Worm (Caenorhabditis elegans): ENCODE results near the gene plc-1.

plc-1 gene

ce11 chrX:10877138-10877743 is 38.8 kb upstream of the plc-1 start, which contains the start of gene pgp-6:
pgp-6 (minus strand) TSS chrX:10877425.
- no peak for TF ChIP-seq bed-3 (GFP tag; optimal IDR thresholded peaks at IDR 0.05)
- peak; percentile 94 for TF ChIP-seq zip-8 (tag; optimal IDR thresholded peaks at IDR 0.05)
- no peak for TF ChIP-seq ceh-39 (tag; optimal IDR thresholded peaks at IDR 0.05)

- no peak for TF ChIP-seq M03D4.4 (tag; optimal IDR thresholded peaks at IDR 0.05)
- no peak for TF ChIP-seq ham-2 (GFP tag; optimal IDR thresholded peaks at IDR 0.05)
- no peak for TF ChIP-seq lin-32 (GFP tag; optimal IDR thresholded peaks at IDR 0.05)
- no peak for TF ChIP-seq hlh-1 (tag; optimal IDR thresholded peaks at IDR 0.05)
- TF ChIP-seq elt-1 (tag; optimal IDR thresholded peaks at IDR 0.05; ENCODE audit: borderline replicate concordance, insufficient read depth) = no peak
- no peak for TF ChIP-seq ceh-39 (tag; optimal IDR thresholded peaks at IDR 0.05)
- no peak for TF ChIP-seq nhr-28 (tag; optimal IDR thresholded peaks at IDR 0.05)
- no peak for TF ChIP-seq bed-3 (GFP tag; optimal IDR thresholded peaks at IDR 0.05)
- TF ChIP-seq lsy-2 (tag; optimal IDR thresholded peaks at IDR 0.05) = no peak
- TF ChIP-seq mep-1 (tag; optimal IDR thresholded peaks at IDR 0.05) = no peak
- TF ChIP-seq ceh-83 (GFP tag; optimal IDR thresholded peaks at IDR 0.05) = no peak
These were observed 31.7 kb upstream of the plc-1 start, which contains the start of gene pgp-7 for ce11 chrX:10870137-10870536. pgp-7 (minus strand) TSS chrX:10870237.

ce11 chrX:10864322-10864721 is 25.9 kb upstream of the plc-1 start, which contains the start of gene pgp-8:
pgp-8 (minus strand) TSS chrX:10864422.
- TF ChIP-seq mep-1 (tag; optimal IDR thresholded peaks at IDR 0.05) = no peak
- TF ChIP-seq ceh-43 (GFP tag; optimal IDR thresholded peaks at IDR 0.05) = no peak
- TF ChIP-seq lin-32 (GFP tag; optimal IDR thresholded peaks at IDR 0.05) = no peak
- TF ChIP-seq blmp-1 (tag; optimal IDR thresholded peaks at IDR 0.05) = no peak
- TF ChIP-seq elt-1 (tag; optimal IDR thresholded peaks at IDR 0.05; ENCODE audit: borderline replicate concordance, insufficient read depth) = no peak
- no peak for TF ChIP-seq snpc-4 (tag; optimal IDR thresholded peaks at IDR 0.05)

- TF ChIP-seq lsy-2 (tag; optimal IDR thresholded peaks at IDR 0.05) = no peak
These were observed 24.1 kb upstream of the plc-1 start for ce11 chrX:10862582-10862981.

ce11 chrX:10861673-10862072 is 23.2 kb upstream of the plc-1 start:
- TF ChIP-seq drap-1 (GFP tag; optimal IDR thresholded peaks at IDR 0.05) = no peak
- no peak for TF ChIP-seq ceh-83 (GFP tag; optimal IDR thresholded peaks at IDR 0.05)
- no peak for TF ChIP-seq elt-3 (tag; optimal IDR thresholded peaks at IDR 0.05)
- no peak for TF ChIP-seq sptf-1 (tag; optimal IDR thresholded peaks at IDR 0.05)
- TF ChIP-seq cnd-1 (tag; optimal IDR thresholded peaks at IDR 0.05) = no peak

ce11 chrX:10859622-10860021 is 21.2 kb upstream of the plc-1 start:
- TF ChIP-seq nhr-28 (tag; optimal IDR thresholded peaks at IDR 0.05) = no peak
- TF ChIP-seq ceh-43 (GFP tag; optimal IDR thresholded peaks at IDR 0.05) = no peak
- TF ChIP-seq unc-120 (tag; optimal IDR thresholded peaks at IDR 0.05; ENCODE audit: poor library complexity, severe bottlenecking) = no peak
- TF ChIP-seq pha-4 (tag; optimal IDR thresholded peaks at IDR 0.05) = no peak
- TF ChIP-seq nhr-237 (tag; optimal IDR thresholded peaks at IDR 0.05) = no peak
- no peak for TF ChIP-seq mep-1 (tag; optimal IDR thresholded peaks at IDR 0.05)
- no peak for TF ChIP-seq mls-2 (tag; optimal IDR thresholded peaks at IDR 0.05)
- no peak for TF ChIP-seq nhr-76 (tag; optimal IDR thresholded peaks at IDR 0.05)
- TF ChIP-seq nhr-12 (tag; optimal IDR thresholded peaks at IDR 0.05) = no peak
- no peak for TF ChIP-seq ceh-83 (GFP tag; optimal IDR thresholded peaks at IDR 0.05)
- TF ChIP-seq zip-8 (tag; optimal IDR thresholded peaks at IDR 0.05) = no peak
- TF ChIP-seq drap-1 (GFP tag; optimal IDR thresholded peaks at IDR 0.05) = no peak
- no peak for TF ChIP-seq hlh-1 (tag; optimal IDR thresholded peaks at IDR 0.05)
- no peak for TF ChIP-seq cnd-1 (tag; optimal IDR thresholded peaks at IDR 0.05)
- TF ChIP-seq elt-1 (tag; optimal IDR thresholded peaks at IDR 0.05; ENCODE audit: borderline replicate concordance, insufficient read depth) = no peak
- no peak for TF ChIP-seq nhr-2 (tag; optimal IDR thresholded peaks at IDR 0.05)
- TF ChIP-seq tbx-8 (GFP tag; optimal IDR thresholded peaks at IDR 0.05) = no peak

- TF ChIP-seq lin-13 (tag; optimal IDR thresholded peaks at IDR 0.05) (no peak), unc-39 (tag; optimal IDR thresholded peaks at IDR 0.05) (no peak), nhr-28 (tag; optimal IDR thresholded peaks at IDR 0.05) (no peak), ztf-11 (tag; optimal IDR thresholded peaks at IDR 0.05) (no peak), sptf-1 (tag; optimal IDR thresholded peaks at IDR 0.05) (no peak), hlh-1 (tag; optimal IDR thresholded peaks at IDR 0.05) (no peak), lsy-2 (tag; optimal IDR thresholded peaks at IDR 0.05) (no peak), nhr-12 (tag; optimal IDR thresholded peaks at IDR 0.05) (no peak), ceh-83 (GFP tag; optimal IDR thresholded peaks at IDR 0.05) (no peak), ces-1 (GFP tag; optimal IDR thresholded peaks at IDR 0.05) (no peak), mab-5 (tag; optimal IDR thresholded peaks at IDR 0.05) (no peak), lin-32 (GFP tag; optimal IDR thresholded peaks at IDR 0.05) (no peak), elt-1 (tag; optimal IDR thresholded peaks at IDR 0.05; ENCODE audit: borderline replicate concordance, insufficient read depth) (no peak), sem-2 (GFP tag; optimal IDR thresholded peaks at IDR 0.05) (no peak), unc-62 (GFP tag; optimal IDR thresholded peaks at IDR 0.05) (no peak), mep-1 (tag; optimal IDR thresholded peaks at IDR 0.05) (no peak), nhr-76 (tag; optimal IDR thresholded peaks at IDR 0.05) (no peak), elt-3 (tag; optimal IDR thresholded peaks at IDR 0.05) (no peak), tbx-8 (GFP tag; optimal IDR thresholded peaks at IDR 0.05) (no peak), blmp-1 (tag; optimal IDR thresholded peaks at IDR 0.05) (no peak)
These were observed 20.8 kb upstream of the plc-1 start, which contains the start of gene pgp-5 for ce11 chrX:10859211-10859610. pgp-5 (minus strand) TSS chrX:10859297.

Measured in whole organism, mixed stage, embryonic.